Worm (Caenorhabditis elegans) whole organism, L4 larva: ENCODE data around the gene R10F2.4.

Experiments
- T26A8.4 ChIP-seq: fragments of 200-800 bp; sonication (Bioruptor generic); IDR thresholded peaks from 2 replicates; pipeline ENCODE4 v1.3.6; 2022; ENCODE audit warnings: missing genetic modification characterization, missing compliant biosample characterization
- Y48G9A.11 ChIP-seq: fragments of 200-800 bp; sonication (Bioruptor generic); IDR thresholded peaks from 2 replicates; pipeline ENCODE4 v1.3.6; 2022; ENCODE audit warnings: missing genetic modification reagents, missing genetic modification characterization, missing compliant biosample characterization
- ZK337.2 ChIP-seq: fragments of 200-800 bp; sonication (Bioruptor generic); IDR thresholded peaks from 2 replicates; pipeline ENCODE4 v1.3.6; 2022; ENCODE audit warnings: missing genetic modification reagents, missing genetic modification characterization, missing compliant biosample characterization
- attf-4 ChIP-seq: sonication (generic microtip); optimal IDR thresholded peaks from 3 replicates; lab custom pipeline; 2017; ENCODE audit warnings: missing biosample characterization, missing genetic modification characterization
- ceh-20 ChIP-seq: fragments of 200-800 bp; sonication (Bioruptor generic); IDR thresholded peaks from 2 replicates; pipeline ENCODE4 v1.3.6; 2022; ENCODE audit warnings: missing genetic modification reagents, missing genetic modification characterization, missing compliant biosample characterization
- ceh-28 ChIP-seq: fragments of 150-350 bp; optimal IDR thresholded peaks from 2 replicates; lab custom pipeline; 2014; ENCODE audit warnings: missing biosample characterization, missing genetic modification reagents, missing genetic modification characterization
- ceh-32 ChIP-seq: sonication (generic microtip); optimal IDR thresholded peaks from 2 replicates; lab custom pipeline; 2016; ENCODE audit warnings: mild to moderate bottlenecking, missing genetic modification characterization, missing compliant biosample characterization; ENCODE audit not compliant: poor library complexity
- ceh-62 ChIP-seq: sonication (generic microtip); optimal IDR thresholded peaks from 2 replicates; lab custom pipeline; 2017; ENCODE audit warnings: missing biosample characterization, missing genetic modification characterization
- daf-12 ChIP-seq: fragments of 150-350 bp; optimal IDR thresholded peaks from 2 replicates; lab custom pipeline; 2014; ENCODE audit warnings: missing biosample characterization, missing genetic modification reagents, missing genetic modification characterization
- daf-16 ChIP-seq, 3 experiments: sonication (generic microtip); optimal IDR thresholded peaks; 2 replicates each; lab custom pipeline; 2016 to 2017; ENCODE audit warnings: missing genetic modification characterization in 3 of 3, missing genetic modification reagents in 3 of 3, mild to moderate bottlenecking in 2 of 3, missing compliant biosample characterization in 2 of 3, missing biosample characterization in 1 of 3, moderate library complexity in 1 of 3
- daf-19 ChIP-seq: fragments of 200-800 bp; sonication (Bioruptor generic); conservative IDR thresholded peaks from 2 replicates; pipeline ENCODE4 v1.3.6; 2022; ENCODE audit warnings: missing genetic modification characterization, missing compliant biosample characterization
- dmd-6 ChIP-seq: fragments of 200-800 bp; sonication (Bioruptor generic); IDR thresholded peaks from 2 replicates; pipeline ENCODE4 v1.3.6; 2022; ENCODE audit warnings: missing genetic modification reagents, missing genetic modification characterization, missing compliant biosample characterization
- dpl-1 ChIP-seq: fragments of 150-350 bp; optimal IDR thresholded peaks from 2 replicates; lab custom pipeline; 2014; ENCODE audit warnings: missing biosample characterization, missing genetic modification reagents, missing genetic modification characterization
- duxl-1 ChIP-seq: sonication (generic microtip); optimal IDR thresholded peaks from 2 replicates; lab custom pipeline; 2016; ENCODE audit warnings: mild to moderate bottlenecking, missing genetic modification characterization, moderate library complexity, missing compliant biosample characterization; ENCODE audit not compliant: poor library complexity
- dve-1 ChIP-seq: sonication (generic microtip); optimal IDR thresholded peaks from 2 replicates; lab custom pipeline; 2017; ENCODE audit warnings: antibody characterized with exemption, mild to moderate bottlenecking, missing genetic modification characterization, missing compliant biosample characterization; ENCODE audit not compliant: insufficient read depth
- fkh-10 ChIP-seq: fragments of 150-350 bp; optimal IDR thresholded peaks from 2 replicates; lab custom pipeline; 2014; ENCODE audit warnings: missing biosample characterization, missing genetic modification reagents, missing genetic modification characterization
- hif-1 ChIP-seq, 2 experiments: sonication (generic microtip); optimal IDR thresholded peaks; 2 replicates each; lab custom pipeline; 2016 to 2017; ENCODE audit warnings: missing compliant biosample characterization in 2 of 2, missing genetic modification characterization in 2 of 2, missing genetic modification reagents in 2 of 2, missing genotype in 2 of 2, mild to moderate bottlenecking in 1 of 2
- hlh-11 ChIP-seq: fragments of 200-800 bp; sonication (Bioruptor generic); optimal IDR thresholded peaks from 2 replicates; lab custom pipeline; 2018; ENCODE audit warnings: mild to moderate bottlenecking, missing genetic modification characterization, missing compliant biosample characterization
- hlh-30 ChIP-seq: sonication (generic microtip); optimal IDR thresholded peaks from 2 replicates; lab custom pipeline; 2017; ENCODE audit warnings: antibody characterized with exemption, mild to moderate bottlenecking, missing genetic modification characterization, missing compliant biosample characterization; ENCODE audit not compliant: insufficient read depth
- lin-13 ChIP-seq: fragments of 150-350 bp; optimal IDR thresholded peaks from 2 replicates; lab custom pipeline; 2014; ENCODE audit warnings: missing biosample characterization, missing genetic modification reagents, missing genetic modification characterization
- lin-29 ChIP-seq: fragments of 200-800 bp; sonication (Bioruptor generic); IDR thresholded peaks from 2 replicates; pipeline ENCODE4 v1.3.6; 2022; ENCODE audit warnings: missing genetic modification reagents, missing genetic modification characterization, missing compliant biosample characterization
- lin-38 ChIP-seq: fragments of 200-800 bp; sonication (Bioruptor generic); IDR thresholded peaks from 2 replicates; pipeline ENCODE4 v1.3.6; 2022; ENCODE audit warnings: missing genetic modification reagents, missing genetic modification characterization, missing compliant biosample characterization
- lin-39 ChIP-seq: fragments of 150-350 bp; optimal IDR thresholded peaks from 2 replicates; lab custom pipeline; 2014; ENCODE audit warnings: missing biosample characterization, missing genetic modification reagents, missing genetic modification characterization
- lsy-2 ChIP-seq, 2 experiments: fragments of 150-350 bp in 1 of 2; sonication (generic microtip) in 1 of 2; optimal IDR thresholded peaks; 2 replicates each; lab custom pipeline; 2014 to 2017; ENCODE audit warnings: missing biosample characterization in 2 of 2, missing genetic modification characterization in 2 of 2
- madf-9 ChIP-seq: fragments of 200-800 bp; sonication (Bioruptor generic); conservative IDR thresholded peaks from 2 replicates; pipeline ENCODE4 v1.3.6; 2022; ENCODE audit warnings: missing genetic modification reagents, missing genetic modification characterization, missing compliant biosample characterization
- mdl-1 ChIP-seq, 2 experiments: fragments of 150-350 bp in 1 of 2; sonication (generic microtip) in 1 of 2; optimal IDR thresholded peaks; 2 replicates each; lab custom pipeline; 2014 to 2017; ENCODE audit warnings: missing biosample characterization in 2 of 2, missing genetic modification characterization in 2 of 2
- mep-1 ChIP-seq: fragments of 150-350 bp; sonication (generic microtip); optimal IDR thresholded peaks from 3 replicates; lab custom pipeline; 2014; ENCODE audit warnings: missing biosample characterization, missing genetic modification characterization
- mes-2 ChIP-seq: sonication (generic microtip); optimal IDR thresholded peaks from 2 replicates; lab custom pipeline; 2016; ENCODE audit warnings: missing genotype, mild to moderate bottlenecking, missing genetic modification characterization, missing compliant biosample characterization; ENCODE audit not compliant: poor library complexity, severe bottlenecking
- nhr-237 ChIP-seq: sonication (generic microtip); optimal IDR thresholded peaks from 2 replicates; lab custom pipeline; 2017; ENCODE audit warnings: missing biosample characterization, missing genetic modification characterization
- nhr-41 ChIP-seq: fragments of 200-800 bp; sonication (Bioruptor generic); IDR thresholded peaks from 2 replicates; pipeline ENCODE4 v1.3.6; 2022; ENCODE audit warnings: missing genetic modification reagents, missing genetic modification characterization, missing compliant biosample characterization
- nhr-6 ChIP-seq: fragments of 150-350 bp; optimal IDR thresholded peaks from 2 replicates; lab custom pipeline; 2014; ENCODE audit warnings: missing biosample characterization, missing genetic modification characterization
- pha-4 ChIP-seq, 2 experiments: fragments of 150-350 bp in 1 of 2; fragments of 200-800 bp in 1 of 2; sonication (Bioruptor generic) in 1 of 2; IDR thresholded peaks in 1 of 2; optimal IDR thresholded peaks in 1 of 2; 2 replicates each; pipeline versions ENCODE4 v1.3.6 to Lab custom; 2014 to 2022; ENCODE audit warnings: missing genetic modification characterization in 2 of 2, missing genetic modification reagents in 2 of 2, missing biosample characterization in 1 of 2, missing compliant biosample characterization in 1 of 2
- pqm-1 ChIP-seq: sonication (generic microtip); optimal IDR thresholded peaks from 2 replicates; lab custom pipeline; 2017; ENCODE audit warnings: missing biosample characterization, missing genetic modification characterization
- saeg-2 ChIP-seq: fragments of 200-800 bp; sonication (Bioruptor generic); IDR thresholded peaks from 2 replicates; pipeline ENCODE4 v1.3.6; 2022; ENCODE audit warnings: missing genetic modification reagents, missing genetic modification characterization, missing compliant biosample characterization
- sdz-12 ChIP-seq: fragments of 200-800 bp; sonication (Bioruptor generic); optimal IDR thresholded peaks from 2 replicates; lab custom pipeline; 2018; ENCODE audit warnings: mild to moderate bottlenecking, missing genetic modification characterization, missing compliant biosample characterization
- skn-1 ChIP-seq: fragments of 150-350 bp; optimal IDR thresholded peaks from 2 replicates; lab custom pipeline; 2014; ENCODE audit warnings: missing biosample characterization, missing genetic modification characterization
- snpc-1.2 ChIP-seq: fragments of 200-800 bp; sonication (Bioruptor generic); IDR thresholded peaks from 2 replicates; pipeline ENCODE4 v1.3.6; 2022; ENCODE audit warnings: missing genetic modification reagents, missing genetic modification characterization, missing compliant biosample characterization
- snpc-4 ChIP-seq: fragments of 150-350 bp; optimal IDR thresholded peaks from 2 replicates; lab custom pipeline; 2014; ENCODE audit warnings: missing biosample characterization, missing genetic modification characterization
- spr-1 ChIP-seq: sonication (generic microtip); optimal IDR thresholded peaks from 2 replicates; lab custom pipeline; 2016; ENCODE audit warnings: mild to moderate bottlenecking, missing genetic modification characterization, missing compliant biosample characterization
- tag-97 ChIP-seq: fragments of 200-800 bp; sonication (Bioruptor generic); IDR thresholded peaks from 2 replicates; pipeline ENCODE4 v1.3.6; 2022; ENCODE audit warnings: missing genetic modification characterization, missing compliant biosample characterization
- tra-1 ChIP-seq: fragments of 200-800 bp; sonication (Bioruptor generic); IDR thresholded peaks from 2 replicates; pipeline ENCODE4 v1.3.6; 2022; ENCODE audit warnings: missing genetic modification reagents, missing genetic modification characterization, missing compliant biosample characterization
- unc-130 ChIP-seq: sonication (generic microtip); optimal IDR thresholded peaks from 2 replicates; lab custom pipeline; 2016; ENCODE audit warnings: missing genetic modification reagents, missing genetic modification characterization, missing compliant biosample characterization
- unc-39 ChIP-seq: sonication (generic microtip); optimal IDR thresholded peaks from 2 replicates; lab custom pipeline; 2017; ENCODE audit warnings: missing biosample characterization, missing genetic modification characterization
- unc-62 ChIP-seq, 3 experiments: fragments of 150-350 bp in 1 of 3; sonication (generic microtip); optimal IDR thresholded peaks in 2 of 3; peaks in 1 of 3; 1 replicate in 1 of 3; 2 replicates in 2 of 3; lab custom pipeline; 2014 to 2017; ENCODE audit warnings: missing biosample characterization in 3 of 3, missing genetic modification characterization in 3 of 3, missing genetic modification reagents in 3 of 3, missing genotype in 1 of 3

Gene R10F2.4

ce11 chrIII:2923012-2923411 is at the start of gene R10F2.4:
TSS of gene R10F2.4 (minus strand) at chrIII:2923112.
- TF ChIP-seq spr-1 (no peak), nhr-237 (tag; lab: Kevin White, UChicago) (no peak), dpl-1 (GFP tag; lab: Kevin White, UChicago) (no peak), nhr-41 (no peak), mes-2 (tag; lab: Kevin White, UChicago) (no peak), ceh-32 (tag; lab: Kevin White, UChicago) (no peak), Y48G9A.11 (GFP tag; lab: Robert Waterston, UW) (no peak), nhr-6 (no peak), attf-4 (tag; lab: Kevin White, UChicago) (no peak), lin-39 (tag; lab: Kevin White, UChicago) (no peak), ceh-62 (tag; lab: Kevin White, UChicago) (no peak), sdz-12 (GFP tag; lab: Kevin White, UChicago) (no peak), snpc-1.2 (GFP tag; lab: Robert Waterston, UW) (no peak)

ce11 chrIII:2970251-2970650 is 47.3 kb upstream of the R10F2.4 start:
- TF ChIP-seq skn-1 (tag; lab: Kevin White, UChicago) (no peak), nhr-41 (no peak), lin-13 (GFP tag; lab: Kevin White, UChicago) (no peak), unc-62 (GFP tag; optimal IDR thresholded peaks at IDR 0.05 in 1 of 2; lab: Kevin White, UChicago) (peak in 1 of 2 experiments; percentile 33), unc-62 (tag; optimal IDR thresholded peaks at IDR 0.05; lab: Kevin White, UChicago) (no peak), madf-9 (GFP tag; lab: Robert Waterston, UW) (no peak), duxl-1 (tag; lab: Kevin White, UChicago) (no peak), sdz-12 (GFP tag; lab: Kevin White, UChicago) (no peak), lin-38 (GFP tag; lab: Robert Waterston, UW) (peak; percentile 32; the same call in 1 of the 2 replicates)

ce11 chrIII:2966462-2966861 is 43.5 kb upstream of the R10F2.4 start:
- TF ChIP-seq ZK337.2 (GFP tag; lab: Robert Waterston, UW): no peak
- TF ChIP-seq hlh-30: peak; percentile 96
- no peak for TF ChIP-seq nhr-41
- peak; percentile 65; the same call in 1 of the 2 replicates for TF ChIP-seq dmd-6
- TF ChIP-seq pqm-1 (tag; lab: Kevin White, UChicago): no peak
- peak; percentile 45; the same call in 1 of the 2 replicates for TF ChIP-seq lin-29 (GFP tag; lab: Robert Waterston, UW)
- TF ChIP-seq tag-97 (GFP tag; lab: Robert Waterston, UW): no peak
- TF ChIP-seq mdl-1 (tag; optimal IDR thresholded peaks at IDR 0.05; lab: Kevin White, UChicago): peak; percentile 1 to 80
- no peak for TF ChIP-seq daf-16 (GFP tag; optimal IDR thresholded peaks at IDR 0.05; lab: Kevin White, UChicago)
- TF ChIP-seq daf-16 (tag; optimal IDR thresholded peaks at IDR 0.05; lab: Kevin White, UChicago): peak; percentile 46
- TF ChIP-seq fkh-10 (GFP tag; lab: Kevin White, UChicago): peak; percentile 63
- peak; percentile 89 for TF ChIP-seq hlh-11 (tag; lab: Kevin White, UChicago)
- no peak for TF ChIP-seq snpc-1.2 (GFP tag; lab: Robert Waterston, UW)
- peak; percentile 53 for TF ChIP-seq dve-1 (tag; lab: Kevin White, UChicago)
- TF ChIP-seq dpl-1 (GFP tag; lab: Kevin White, UChicago): peak; percentile 86
- TF ChIP-seq daf-12: no peak
- TF ChIP-seq lin-38 (GFP tag; lab: Robert Waterston, UW): peak; percentile 98
- peak; percentile 16; the same call in 1 of the 2 replicates for TF ChIP-seq T26A8.4
- no peak for TF ChIP-seq daf-19 (GFP tag; lab: Robert Waterston, UW)
- 0 out of 2 replicates have a peak, but pooled peaks have one; percentile 28 for TF ChIP-seq saeg-2 (GFP tag; lab: Robert Waterston, UW)
- TF ChIP-seq unc-130: peak; percentile 72
- TF ChIP-seq lsy-2 (tag; optimal IDR thresholded peaks at IDR 0.05; lab: Kevin White, UChicago): peak; percentile 41 to 84
- TF ChIP-seq tra-1 (GFP tag; lab: Robert Waterston, UW): peak; percentile 79
- TF ChIP-seq ceh-20: peak; percentile 80
- TF ChIP-seq snpc-4 (tag; lab: Kevin White, UChicago): no peak
- TF ChIP-seq pha-4 (GFP tag; IDR thresholded peaks at IDR 0.05; lab: Robert Waterston, UW): peak; percentile 71
- TF ChIP-seq pha-4 (tag; optimal IDR thresholded peaks at IDR 0.05; lab: Kevin White, UChicago): peak; percentile 44
- peak in 1 of 2 experiments; percentile 58 for TF ChIP-seq hif-1 (tag; optimal IDR thresholded peaks at IDR 0.05; lab: Kevin White, UChicago)
- peak; percentile 31 for TF ChIP-seq ceh-28 (tag; lab: Kevin White, UChicago)
- no peak for TF ChIP-seq unc-39
- peak; percentile 79 for TF ChIP-seq mep-1 (tag; lab: Kevin White, UChicago)
- TF ChIP-seq spr-1: peak; percentile 28
